Worm (Caenorhabditis elegans) whole organism, L4 larva: ENCODE results near the gene ddp-1.

ENCODE experiments used
- D1046.2 ChIP-seq: fragments of 200-800 bp; sonication (Bioruptor generic); IDR thresholded peaks from 2 replicates; pipeline ENCODE4 v1.3.6; 2022; ENCODE audit warnings: missing genetic modification characterization, missing compliant biosample characterization
- F26F4.8 ChIP-seq: fragments of 200-800 bp; sonication (Bioruptor generic); conservative IDR thresholded peaks from 2 replicates; pipeline ENCODE4 v1.3.6; 2022; ENCODE audit warnings: missing genetic modification characterization, missing compliant biosample characterization
- F37D6.2 ChIP-seq: sonication (generic microtip); optimal IDR thresholded peaks from 2 replicates; lab custom pipeline; 2016; ENCODE audit warnings: mild to moderate bottlenecking, missing genetic modification characterization, missing compliant biosample characterization
- F49E8.2 ChIP-seq: sonication (generic microtip); optimal IDR thresholded peaks from 2 replicates; lab custom pipeline; 2016; ENCODE audit warnings: missing compliant biosample characterization, mild to moderate bottlenecking, missing genetic modification characterization, borderline replicate concordance
- T20F7.1 ChIP-seq: fragments of 200-800 bp; sonication (Bioruptor generic); optimal IDR thresholded peaks from 2 replicates; lab custom pipeline; 2018; ENCODE audit warnings: mild to moderate bottlenecking, missing genetic modification characterization, missing compliant biosample characterization
- T26A8.4 ChIP-seq: fragments of 200-800 bp; sonication (Bioruptor generic); IDR thresholded peaks from 2 replicates; pipeline ENCODE4 v1.3.6; 2022; ENCODE audit warnings: missing genetic modification characterization, missing compliant biosample characterization
- Y105C5A.15 ChIP-seq: fragments of 200-800 bp; sonication (Bioruptor generic); IDR thresholded peaks from 2 replicates; pipeline ENCODE4 v1.3.6; 2022; ENCODE audit warnings: missing genetic modification characterization, missing compliant biosample characterization
- Y48G9A.11 ChIP-seq: fragments of 200-800 bp; sonication (Bioruptor generic); IDR thresholded peaks from 2 replicates; pipeline ENCODE4 v1.3.6; 2022; ENCODE audit warnings: missing genetic modification reagents, missing genetic modification characterization, missing compliant biosample characterization
- Y5F2A.4 ChIP-seq: fragments of 200-800 bp; sonication (Bioruptor generic); optimal IDR thresholded peaks from 2 replicates; lab custom pipeline; 2018; ENCODE audit warnings: mild to moderate bottlenecking, missing genetic modification characterization, missing compliant biosample characterization
- ama-1 ChIP-seq: fragments of 150-350 bp; optimal IDR thresholded peaks from 2 replicates; lab custom pipeline; 2014; ENCODE audit warnings: inconsistent platforms, mixed read lengths
- arid-1 ChIP-seq: fragments of 200-800 bp; sonication (Bioruptor generic); conservative IDR thresholded peaks from 2 replicates; pipeline ENCODE4 v1.3.6; 2022; ENCODE audit warnings: missing genetic modification reagents, missing genetic modification characterization, missing compliant biosample characterization
- ceh-20 ChIP-seq: fragments of 200-800 bp; sonication (Bioruptor generic); IDR thresholded peaks from 2 replicates; pipeline ENCODE4 v1.3.6; 2022; ENCODE audit warnings: missing genetic modification reagents, missing genetic modification characterization, missing compliant biosample characterization
- ceh-28 ChIP-seq: fragments of 150-350 bp; optimal IDR thresholded peaks from 2 replicates; lab custom pipeline; 2014; ENCODE audit warnings: missing biosample characterization, missing genetic modification reagents, missing genetic modification characterization
- ceh-32 ChIP-seq: sonication (generic microtip); optimal IDR thresholded peaks from 2 replicates; lab custom pipeline; 2016; ENCODE audit warnings: mild to moderate bottlenecking, missing genetic modification characterization, missing compliant biosample characterization; ENCODE audit not compliant: poor library complexity
- ceh-44 ChIP-seq: fragments of 200-800 bp; sonication (Bioruptor generic); IDR thresholded peaks from 2 replicates; pipeline ENCODE4 v1.3.6; 2022; ENCODE audit warnings: missing genetic modification reagents, missing genetic modification characterization, missing compliant biosample characterization
- ceh-62 ChIP-seq: sonication (generic microtip); optimal IDR thresholded peaks from 2 replicates; lab custom pipeline; 2017; ENCODE audit warnings: missing biosample characterization, missing genetic modification characterization
- cey-2 ChIP-seq: sonication (generic microtip); optimal IDR thresholded peaks from 3 replicates; lab custom pipeline; 2017; ENCODE audit warnings: missing genetic modification characterization, mild to moderate bottlenecking, missing compliant biosample characterization, antibody characterized with exemption, borderline replicate concordance; ENCODE audit not compliant: insufficient read depth
- daf-12 ChIP-seq: fragments of 150-350 bp; optimal IDR thresholded peaks from 2 replicates; lab custom pipeline; 2014; ENCODE audit warnings: missing biosample characterization, missing genetic modification reagents, missing genetic modification characterization
- daf-8 ChIP-seq: fragments of 200-800 bp; sonication (Bioruptor generic); IDR thresholded peaks from 2 replicates; pipeline ENCODE4 v1.3.6; 2022; ENCODE audit warnings: missing genetic modification characterization, missing compliant biosample characterization
- dpl-1 ChIP-seq: fragments of 150-350 bp; optimal IDR thresholded peaks from 2 replicates; lab custom pipeline; 2014; ENCODE audit warnings: missing biosample characterization, missing genetic modification reagents, missing genetic modification characterization
- fos-1 ChIP-seq: fragments of 150-350 bp; optimal IDR thresholded peaks from 2 replicates; lab custom pipeline; 2014; ENCODE audit warnings: missing biosample characterization, missing genetic modification characterization
- hlh-11 ChIP-seq: fragments of 200-800 bp; sonication (Bioruptor generic); optimal IDR thresholded peaks from 2 replicates; lab custom pipeline; 2018; ENCODE audit warnings: mild to moderate bottlenecking, missing genetic modification characterization, missing compliant biosample characterization
- lim-7 ChIP-seq: fragments of 200-800 bp; sonication (Bioruptor generic); IDR thresholded peaks from 2 replicates; pipeline ENCODE4 v1.3.6; 2022; ENCODE audit warnings: missing genetic modification characterization, missing compliant biosample characterization
- lin-1 ChIP-seq: fragments of 200-800 bp; sonication (Bioruptor generic); IDR thresholded peaks from 2 replicates; pipeline ENCODE4 v1.3.6; 2022; ENCODE audit warnings: missing genetic modification reagents, missing genetic modification characterization, missing compliant biosample characterization
- lin-29 ChIP-seq: fragments of 200-800 bp; sonication (Bioruptor generic); IDR thresholded peaks from 2 replicates; pipeline ENCODE4 v1.3.6; 2022; ENCODE audit warnings: missing genetic modification reagents, missing genetic modification characterization, missing compliant biosample characterization
- lin-38 ChIP-seq: fragments of 200-800 bp; sonication (Bioruptor generic); IDR thresholded peaks from 2 replicates; pipeline ENCODE4 v1.3.6; 2022; ENCODE audit warnings: missing genetic modification reagents, missing genetic modification characterization, missing compliant biosample characterization
- lir-3 ChIP-seq: sonication (generic microtip); optimal IDR thresholded peaks from 2 replicates; lab custom pipeline; 2016; ENCODE audit warnings: mild to moderate bottlenecking, missing genetic modification characterization, missing compliant biosample characterization
- lsy-2 ChIP-seq, 2 experiments: fragments of 150-350 bp in 1 of 2; sonication (generic microtip) in 1 of 2; optimal IDR thresholded peaks; 2 replicates each; lab custom pipeline; 2014 to 2017; ENCODE audit warnings: missing biosample characterization in 2 of 2, missing genetic modification characterization in 2 of 2
- madf-5 ChIP-seq, 2 experiments: fragments of 200-800 bp; sonication (Bioruptor generic); IDR thresholded peaks; 2 replicates each; pipeline ENCODE4 v1.3.6; 2022; ENCODE audit warnings: missing compliant biosample characterization in 2 of 2, missing genetic modification characterization in 2 of 2
- madf-9 ChIP-seq: fragments of 200-800 bp; sonication (Bioruptor generic); conservative IDR thresholded peaks from 2 replicates; pipeline ENCODE4 v1.3.6; 2022; ENCODE audit warnings: missing genetic modification reagents, missing genetic modification characterization, missing compliant biosample characterization
- mdl-1 ChIP-seq, 2 experiments: fragments of 150-350 bp in 1 of 2; sonication (generic microtip) in 1 of 2; optimal IDR thresholded peaks; 2 replicates each; lab custom pipeline; 2014 to 2017; ENCODE audit warnings: missing biosample characterization in 2 of 2, missing genetic modification characterization in 2 of 2
- mdt-29 ChIP-seq: fragments of 200-800 bp; sonication (Bioruptor generic); IDR thresholded peaks from 2 replicates; pipeline ENCODE4 v1.3.6; 2022; ENCODE audit warnings: missing genetic modification reagents, missing genetic modification characterization, missing compliant biosample characterization
- mep-1 ChIP-seq: fragments of 150-350 bp; sonication (generic microtip); optimal IDR thresholded peaks from 3 replicates; lab custom pipeline; 2014; ENCODE audit warnings: missing biosample characterization, missing genetic modification characterization
- mxl-3 ChIP-seq: fragments of 200-800 bp; sonication (Bioruptor generic); optimal IDR thresholded peaks from 2 replicates; lab custom pipeline; 2018; ENCODE audit warnings: mild to moderate bottlenecking, missing genetic modification characterization, missing compliant biosample characterization
- nhr-102 ChIP-seq: sonication (generic microtip); optimal IDR thresholded peaks from 2 replicates; lab custom pipeline; 2016; ENCODE audit warnings: mild to moderate bottlenecking, missing genetic modification characterization, moderate library complexity, missing compliant biosample characterization
- nhr-11 ChIP-seq: fragments of 150-350 bp; optimal IDR thresholded peaks from 2 replicates; lab custom pipeline; 2014; ENCODE audit warnings: missing biosample characterization, missing genetic modification characterization
- nhr-111 ChIP-seq: fragments of 200-800 bp; sonication (Bioruptor generic); optimal IDR thresholded peaks from 2 replicates; lab custom pipeline; 2018; ENCODE audit warnings: mild to moderate bottlenecking, missing genetic modification characterization, missing compliant biosample characterization
- nhr-237 ChIP-seq: sonication (generic microtip); optimal IDR thresholded peaks from 2 replicates; lab custom pipeline; 2017; ENCODE audit warnings: missing biosample characterization, missing genetic modification characterization
- nhr-48 ChIP-seq: sonication (generic microtip); optimal IDR thresholded peaks from 2 replicates; lab custom pipeline; 2016; ENCODE audit warnings: mild to moderate bottlenecking, missing genetic modification characterization, missing compliant biosample characterization
- nhr-6 ChIP-seq: fragments of 150-350 bp; optimal IDR thresholded peaks from 2 replicates; lab custom pipeline; 2014; ENCODE audit warnings: missing biosample characterization, missing genetic modification characterization
- nhr-76 ChIP-seq: fragments of 150-350 bp; optimal IDR thresholded peaks from 2 replicates; lab custom pipeline; 2014; ENCODE audit warnings: missing biosample characterization, missing genetic modification characterization
- nhr-77 ChIP-seq: fragments of 150-350 bp; optimal IDR thresholded peaks from 2 replicates; lab custom pipeline; 2014; ENCODE audit warnings: missing biosample characterization, missing genetic modification characterization
- pha-4 ChIP-seq, 2 experiments: fragments of 150-350 bp in 1 of 2; fragments of 200-800 bp in 1 of 2; sonication (Bioruptor generic) in 1 of 2; IDR thresholded peaks in 1 of 2; optimal IDR thresholded peaks in 1 of 2; 2 replicates each; pipeline versions ENCODE4 v1.3.6 to Lab custom; 2014 to 2022; ENCODE audit warnings: missing genetic modification characterization in 2 of 2, missing genetic modification reagents in 2 of 2, missing biosample characterization in 1 of 2, missing compliant biosample characterization in 1 of 2
- php-3 ChIP-seq: fragments of 200-800 bp; sonication (Bioruptor generic); IDR thresholded peaks from 2 replicates; pipeline ENCODE4 v1.3.6; 2022; ENCODE audit warnings: missing genetic modification reagents, missing genetic modification characterization, missing compliant biosample characterization
- skn-1 ChIP-seq: fragments of 150-350 bp; optimal IDR thresholded peaks from 2 replicates; lab custom pipeline; 2014; ENCODE audit warnings: missing biosample characterization, missing genetic modification characterization
- snpc-4 ChIP-seq: fragments of 150-350 bp; optimal IDR thresholded peaks from 2 replicates; lab custom pipeline; 2014; ENCODE audit warnings: missing biosample characterization, missing genetic modification characterization
- spr-3 ChIP-seq: fragments of 200-800 bp; sonication (Bioruptor generic); optimal IDR thresholded peaks from 2 replicates; lab custom pipeline; 2018; ENCODE audit warnings: mild to moderate bottlenecking, missing genetic modification characterization, missing compliant biosample characterization
- unc-130 ChIP-seq: sonication (generic microtip); optimal IDR thresholded peaks from 2 replicates; lab custom pipeline; 2016; ENCODE audit warnings: missing genetic modification reagents, missing genetic modification characterization, missing compliant biosample characterization
- unc-39 ChIP-seq: sonication (generic microtip); optimal IDR thresholded peaks from 2 replicates; lab custom pipeline; 2017; ENCODE audit warnings: missing biosample characterization, missing genetic modification characterization
- zfp-2 ChIP-seq: sonication (generic microtip); optimal IDR thresholded peaks from 2 replicates; lab custom pipeline; 2016; ENCODE audit warnings: mild to moderate bottlenecking, missing genetic modification characterization, missing compliant biosample characterization
- ztf-7 ChIP-seq: fragments of 150-350 bp; optimal IDR thresholded peaks from 2 replicates; lab custom pipeline; 2014; ENCODE audit warnings: missing biosample characterization, missing genetic modification characterization

ddp-1 gene

DNA sequence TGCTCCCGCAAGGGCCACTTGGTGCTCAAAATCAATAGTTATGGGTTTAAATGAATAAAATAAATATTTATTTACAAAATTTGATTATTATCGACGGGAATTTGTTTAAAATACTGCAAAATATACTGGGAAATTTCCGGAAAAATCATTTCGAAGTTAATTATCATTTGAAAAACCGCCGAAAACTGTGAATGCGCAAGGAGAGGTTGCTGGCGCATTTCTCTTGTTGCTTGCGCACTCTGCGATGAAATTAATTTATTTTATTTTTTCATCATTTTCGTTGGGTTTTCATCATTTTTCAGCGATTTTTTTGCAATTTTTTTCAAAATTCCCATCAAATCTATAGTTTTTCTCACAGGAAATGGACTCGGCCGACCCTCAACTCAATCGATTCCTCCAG is at the start of gene ddp-1:
Gene ddp-1 (plus strand): TSS at position 357 of the 400 bp plus-strand sequence.
- TF ChIP-seq daf-12: no peak
- TF ChIP-seq ceh-28 (tag; lab: Kevin White, UChicago): no peak
- no peak for TF ChIP-seq madf-5 (GFP tag; IDR thresholded peaks at IDR 0.05; lab: Robert Waterston, UW)
- TF ChIP-seq T26A8.4 (GFP tag; lab: Robert Waterston, UW): peak; percentile 93
- TF ChIP-seq nhr-111 (GFP tag; lab: Kevin White, UChicago): no peak
- peak; percentile 83 for TF ChIP-seq mdt-29 (GFP tag; lab: Robert Waterston, UW)
- TF ChIP-seq ztf-7: peak; percentile 92
- TF ChIP-seq daf-8 (GFP tag; lab: Robert Waterston, UW): no peak
- peak; percentile 89 for TF ChIP-seq arid-1 (GFP tag; lab: Robert Waterston, UW)
- peak; percentile 91 for TF ChIP-seq F37D6.2 (tag; lab: Kevin White, UChicago)
- TF ChIP-seq nhr-6 (tag; lab: Kevin White, UChicago): peak; percentile 89
- TF ChIP-seq lin-1: 0 out of 2 replicates have a peak, but pooled peaks have one; percentile 51
- no peak for TF ChIP-seq nhr-237 (tag; lab: Kevin White, UChicago)
- peak; percentile 51; the same call in 1 of the 2 replicates for TF ChIP-seq lim-7 (GFP tag; lab: Robert Waterston, UW)
- TF ChIP-seq Y5F2A.4: peak; percentile 85
- TF ChIP-seq T20F7.1: peak; percentile 87
- peak; percentile 87 for TF ChIP-seq Y48G9A.11 (GFP tag; lab: Robert Waterston, UW)
- no peak for TF ChIP-seq snpc-4 (tag; lab: Kevin White, UChicago)
- no peak for TF ChIP-seq Y105C5A.15
- TF ChIP-seq mep-1 (tag; lab: Kevin White, UChicago): peak; percentile 98
- TF ChIP-seq fos-1 (tag; lab: Kevin White, UChicago): no peak
- TF ChIP-seq madf-9 (GFP tag; lab: Robert Waterston, UW): peak; percentile 80; the same call in 1 of the 2 replicates
- peak; percentile 50 for TF ChIP-seq zfp-2
- TF ChIP-seq skn-1 (tag; lab: Kevin White, UChicago): no peak
- peak; percentile 80 for TF ChIP-seq nhr-48 (tag; lab: Kevin White, UChicago)
- peak; percentile 32 for TF ChIP-seq mxl-3 (GFP tag; lab: Kevin White, UChicago)
- peak; percentile 96 for TF ChIP-seq lin-38 (GFP tag; lab: Robert Waterston, UW)
- peak; percentile 84 for TF ChIP-seq lin-29
- TF ChIP-seq nhr-77 (tag; lab: Kevin White, UChicago): peak; percentile 95
- no peak for TF ChIP-seq cey-2 (tag; lab: Kevin White, UChicago)
- peak; percentile 91 for TF ChIP-seq ama-1 (lab: Kevin White, UChicago)
- no peak for TF ChIP-seq ceh-62 (tag; lab: Kevin White, UChicago)
- TF ChIP-seq unc-130 (GFP tag; lab: Kevin White, UChicago): peak; percentile 69
- peak; percentile 35 for TF ChIP-seq lir-3
- TF ChIP-seq nhr-102: peak; percentile 95
- peak; percentile 73; the same call in 1 of the 2 replicates for TF ChIP-seq php-3
- peak; percentile 92 for TF ChIP-seq F49E8.2 (tag; lab: Kevin White, UChicago)
- peak; percentile 87 for TF ChIP-seq hlh-11 (tag; lab: Kevin White, UChicago)
- peak; percentile 49 for TF ChIP-seq nhr-76
- no peak for TF ChIP-seq unc-39 (tag; lab: Kevin White, UChicago)
- TF ChIP-seq F26F4.8: no peak
- peak; percentile 82 to 96 for TF ChIP-seq lsy-2 (tag; optimal IDR thresholded peaks at IDR 0.05; lab: Kevin White, UChicago)
- peak; percentile 87 for TF ChIP-seq pha-4 (GFP tag; IDR thresholded peaks at IDR 0.05; lab: Robert Waterston, UW)
- TF ChIP-seq pha-4 (tag; optimal IDR thresholded peaks at IDR 0.05; lab: Kevin White, UChicago): peak; percentile 96
- TF ChIP-seq mdl-1 (tag; optimal IDR thresholded peaks at IDR 0.05; lab: Kevin White, UChicago): no peak
- TF ChIP-seq nhr-11: peak; percentile 69
- TF ChIP-seq D1046.2 (GFP tag; lab: Robert Waterston, UW): peak; percentile 86
- peak; percentile 62 for TF ChIP-seq ceh-32 (tag; lab: Kevin White, UChicago)
- peak; percentile 94 for TF ChIP-seq spr-3 (GFP tag; lab: Kevin White, UChicago)
- peak; percentile 93 for TF ChIP-seq ceh-20
- TF ChIP-seq ceh-44 (GFP tag; lab: Robert Waterston, UW): 0 out of 2 replicates have a peak, but pooled peaks have one; percentile 51
- TF ChIP-seq dpl-1 (GFP tag; lab: Kevin White, UChicago): peak; percentile 100
